Worm (Caenorhabditis elegans) whole organism, L4/young adult: ENCODE data around the gene W02A2.9.

ENCODE experiments used
- W03F9.2 ChIP-seq: fragments of 150-350 bp; optimal IDR thresholded peaks from 2 replicates; lab custom pipeline; 2014; ENCODE audit warnings: missing biosample characterization, missing genetic modification characterization
- dao-5 ChIP-seq: sonication (generic microtip); optimal IDR thresholded peaks from 2 replicates; lab custom pipeline; 2016; ENCODE audit warnings: missing genotype, missing genetic modification characterization, moderate library complexity, missing compliant biosample characterization
- him-1 ChIP-seq: sonication (generic microtip); optimal IDR thresholded peaks from 2 replicates; lab custom pipeline; 2016; ENCODE audit warnings: missing genotype, missing genetic modification reagents, missing genetic modification characterization, missing compliant biosample characterization

DNA sequence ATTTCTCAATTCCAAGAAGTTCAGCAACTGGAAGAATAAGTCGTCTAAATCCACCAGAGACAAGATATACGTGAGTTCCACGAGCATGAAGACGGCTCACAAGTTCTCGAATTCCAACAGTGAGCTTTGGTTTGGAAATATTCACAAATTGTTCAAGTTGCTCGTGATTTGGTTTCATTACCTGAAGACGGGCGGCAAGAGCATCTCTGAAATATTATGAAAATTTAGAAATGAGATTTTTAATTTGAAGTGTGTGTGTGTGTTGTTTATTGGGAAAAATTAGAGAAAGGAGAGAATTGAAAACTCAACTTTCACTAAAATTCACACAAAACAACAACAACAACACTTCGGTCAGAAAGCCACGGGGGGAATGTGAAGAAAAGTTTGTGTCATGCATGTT, 43.3 kb downstream of the W02A2.9 start:
- no peak for TF ChIP-seq him-1 (tag; lab: Kevin White, UChicago)
- TF ChIP-seq dao-5 (tag; lab: Kevin White, UChicago) = no peak
- no peak for TF ChIP-seq W03F9.2
